Worm (Caenorhabditis elegans): ENCODE measurements around the gene F42G4.2.

Gene F42G4.2

ce11 chrII:13076301-13076916 lies 28.7 kb downstream of the F42G4.2 start:
- TF ChIP-seq nhr-19 (GFP tag; conservative IDR thresholded peaks at IDR 0.05) (no peak), lir-3 (tag; optimal IDR thresholded peaks at IDR 0.05; ENCODE audit: poor library complexity) (no peak), elt-2 (tag; optimal IDR thresholded peaks at IDR 0.05) (peak; percentile 54), efl-1 (optimal IDR thresholded peaks at IDR 0.05) (no peak), efl-1 (GFP tag; optimal IDR thresholded peaks at IDR 0.05 in 1 of 2) (peak in 1 of 2 experiments; percentile 75)

- TF ChIP-seq nhr-71 (tag; optimal IDR thresholded peaks at IDR 0.05) (peak; percentile 46), ceh-8 (GFP tag; optimal IDR thresholded peaks at IDR 0.05) (no peak), nhr-19 (GFP tag; conservative IDR thresholded peaks at IDR 0.05) (0 out of 2 replicates have a peak, but pooled peaks have one; percentile 17), nhr-20 (tag; optimal IDR thresholded peaks at IDR 0.05) (peak; percentile 54), lin-35 (GFP tag; optimal IDR thresholded peaks at IDR 0.05) (peak in 1 of 2 experiments; percentile 58), mdl-1 (tag; optimal IDR thresholded peaks at IDR 0.05) (peak in 1 of 2 experiments; percentile 46), lin-14 (GFP tag; optimal IDR thresholded peaks at IDR 0.05) (peak; percentile 22), elt-2 (tag; optimal IDR thresholded peaks at IDR 0.05) (peak; percentile 98), nhr-90 (tag; optimal IDR thresholded peaks at IDR 0.05; ENCODE audit: poor library complexity) (peak; percentile 44), lin-13 (GFP tag; optimal IDR thresholded peaks at IDR 0.05) (no peak), efl-1 (optimal IDR thresholded peaks at IDR 0.05) (no peak), efl-1 (GFP tag; optimal IDR thresholded peaks at IDR 0.05 in 1 of 2) (peak in 1 of 2 experiments; percentile 52), fos-1 (tag; optimal IDR thresholded peaks at IDR 0.05) (no peak)
Observed at ce11 chrII:13077746-13078145, 30.0 kb downstream of the F42G4.2 start.

- TF ChIP-seq nhr-47 (tag; optimal IDR thresholded peaks at IDR 0.05): no peak
- no peak for TF ChIP-seq skn-1 (tag; optimal IDR thresholded peaks at IDR 0.05)
- TF ChIP-seq F16B12.6 (tag; optimal IDR thresholded peaks at IDR 0.05): no peak
- peak; percentile 87 for TF ChIP-seq elt-2 (tag; optimal IDR thresholded peaks at IDR 0.05)
- no peak for TF ChIP-seq dsc-1 (tag; optimal IDR thresholded peaks at IDR 0.05)
- no peak for TF ChIP-seq ceh-90 (tag; optimal IDR thresholded peaks at IDR 0.05)
- no peak for TF ChIP-seq Y116A8C.19 (tag; optimal IDR thresholded peaks at IDR 0.05; ENCODE audit: borderline replicate concordance)
- TF ChIP-seq unc-86 (tag; optimal IDR thresholded peaks at IDR 0.05): no peak
- no peak for TF ChIP-seq hlh-4 (tag; optimal IDR thresholded peaks at IDR 0.05)
- no peak for TF ChIP-seq elt-3 (tag; optimal IDR thresholded peaks at IDR 0.05)
- TF ChIP-seq sptf-1 (tag; optimal IDR thresholded peaks at IDR 0.05): no peak
- TF ChIP-seq sox-4 (tag; optimal IDR thresholded peaks at IDR 0.05): no peak
- TF ChIP-seq nhr-84 (tag; optimal IDR thresholded peaks at IDR 0.05): no peak
- peak in 1 of 2 experiments; percentile 19 for TF ChIP-seq lin-35 (GFP tag; optimal IDR thresholded peaks at IDR 0.05)
- TF ChIP-seq ces-1 (GFP tag; optimal IDR thresholded peaks at IDR 0.05): no peak
- TF ChIP-seq efl-1 (optimal IDR thresholded peaks at IDR 0.05): no peak
- no peak for TF ChIP-seq efl-1 (GFP tag; optimal IDR thresholded peaks at IDR 0.05 in 1 of 2)
- no peak for TF ChIP-seq lin-13 (GFP tag; optimal IDR thresholded peaks at IDR 0.05)
- no peak for TF ChIP-seq nhr-76 (tag; optimal IDR thresholded peaks at IDR 0.05)
- no peak for TF ChIP-seq irx-1 (tag; optimal IDR thresholded peaks at IDR 0.05)
- no peak for TF ChIP-seq ceh-8 (GFP tag; optimal IDR thresholded peaks at IDR 0.05)
- TF ChIP-seq lin-39 (tag; optimal IDR thresholded peaks at IDR 0.05): no peak
- no peak for TF ChIP-seq vab-15 (tag; optimal IDR thresholded peaks at IDR 0.05)
- peak in 1 of 2 experiments; percentile 19 for TF ChIP-seq mdl-1 (tag; optimal IDR thresholded peaks at IDR 0.05)
- no peak for TF ChIP-seq dpl-1 (GFP tag; optimal IDR thresholded peaks at IDR 0.05)
- no peak for TF ChIP-seq unc-30 (tag; optimal IDR thresholded peaks at IDR 0.05)
- TF ChIP-seq mab-9 (GFP tag; IDR thresholded peaks at IDR 0.05): no peak
- no peak for TF ChIP-seq egl-13 (tag; optimal IDR thresholded peaks at IDR 0.05)
- TF ChIP-seq sup-37 (GFP tag; optimal IDR thresholded peaks at IDR 0.05): no peak
- TF ChIP-seq ztf-11 (tag; optimal IDR thresholded peaks at IDR 0.05): no peak
- no peak for TF ChIP-seq fkh-4 (tag; optimal IDR thresholded peaks at IDR 0.05; ENCODE audit: borderline replicate concordance)
- TF ChIP-seq nhr-20 (tag; optimal IDR thresholded peaks at IDR 0.05): peak; percentile 34
- peak; percentile 6 for TF ChIP-seq nhr-90 (tag; optimal IDR thresholded peaks at IDR 0.05; ENCODE audit: poor library complexity)
- TF ChIP-seq blmp-1 (tag; optimal IDR thresholded peaks at IDR 0.05): peak; percentile 3
- no peak for TF ChIP-seq tlp-1 (tag; optimal IDR thresholded peaks at IDR 0.05)
- TF ChIP-seq unc-62 (GFP tag; optimal IDR thresholded peaks at IDR 0.05): no peak
- no peak for TF ChIP-seq zip-4 (GFP tag; optimal IDR thresholded peaks at IDR 0.05)
- no peak for TF ChIP-seq nhr-11 (tag; optimal IDR thresholded peaks at IDR 0.05)
- TF ChIP-seq swsn-7 (tag; optimal IDR thresholded peaks at IDR 0.05): no peak
- TF ChIP-seq C16A3.4 (tag; optimal IDR thresholded peaks at IDR 0.05): no peak
Observed at ce11 chrII:13078848-13079428, 31.2 kb downstream of the F42G4.2 start, which contains the start of gene F42G4.6. Gene F42G4.6 (plus strand): TSS chrII:13079378.

All from whole organism, L1 larva.